Worm (Caenorhabditis elegans) whole organism, late embryonic: ENCODE results near the gene vps-37.

Experiments used
- T23F11.4 ChIP-seq: fragments of 200-800 bp; sonication (Bioruptor generic); optimal IDR thresholded peaks from 2 replicates; lab custom pipeline; 2018; ENCODE audit warnings: mild to moderate bottlenecking, missing genetic modification characterization, missing compliant biosample characterization
- ceh-45 ChIP-seq: fragments of 200-800 bp; sonication (Bioruptor generic); IDR thresholded peaks from 2 replicates; pipeline ENCODE4 v1.3.6; 2022; ENCODE audit warnings: missing genetic modification reagents, missing genetic modification characterization, missing compliant biosample characterization
- npax-4 ChIP-seq: sonication (generic microtip); optimal IDR thresholded peaks from 2 replicates; lab custom pipeline; 2016; ENCODE audit warnings: missing genetic modification characterization, missing compliant biosample characterization
- pag-3 ChIP-seq: sonication (generic microtip); optimal IDR thresholded peaks from 2 replicates; lab custom pipeline; 2016; ENCODE audit warnings: missing compliant biosample characterization, missing genetic modification characterization, borderline replicate concordance
- unc-3 ChIP-seq, 2 experiments: fragments of 200-800 bp in 1 of 2; sonication (Bioruptor generic) in 1 of 2; sonication (generic microtip) in 1 of 2; conservative IDR thresholded peaks in 1 of 2; optimal IDR thresholded peaks in 1 of 2; 2 replicates each; pipeline versions ENCODE4 v1.3.6 to Lab custom; 2016 to 2022; ENCODE audit warnings: missing compliant biosample characterization in 2 of 2, missing genetic modification characterization in 2 of 2, missing genetic modification reagents in 1 of 2

- TF ChIP-seq npax-4 (tag; lab: Kevin White, UChicago) (no peak), pag-3 (tag; lab: Kevin White, UChicago) (no peak), unc-3 (GFP tag; conservative IDR thresholded peaks at IDR 0.05; lab: Robert Waterston, UW) (no peak), unc-3 (tag; optimal IDR thresholded peaks at IDR 0.05; lab: Kevin White, UChicago) (no peak), ceh-45 (GFP tag; lab: Robert Waterston, UW) (no peak), T23F11.4 (GFP tag; lab: Kevin White, UChicago) (no peak)
Measured at ce11 chrV:5613109-5613508, 20.6 kb downstream of the vps-37 start, which contains the start of gene lrpc-1.
